Fruit fly (Drosophila melanogaster) whole organism, pupa: ENCODE results near the gene CG14269.

ENCODE experiments used
- CG10348 ChIP-seq: fragments of 200-800 bp; sonication (Bioruptor generic); IDR thresholded peaks from 2 replicates; pipeline ENCODE4 v1.3.6; 2022; ENCODE audit warnings: missing biosample characterization, missing genetic modification characterization
- CG12605 ChIP-seq: fragments of 200-800 bp; sonication (Bioruptor generic); IDR thresholded peaks from 2 replicates; pipeline ENCODE4 v1.3.6; 2022; ENCODE audit warnings: missing biosample characterization, missing genetic modification characterization
- CG13204 ChIP-seq: fragments of 200-800 bp; sonication (Bioruptor generic); optimal IDR thresholded peaks from 2 replicates; lab custom pipeline; 2018; ENCODE audit warnings: missing biosample characterization, mild to moderate bottlenecking, missing genetic modification characterization, moderate library complexity
- CG14655 ChIP-seq: fragments of 200-800 bp; sonication (Bioruptor generic); optimal IDR thresholded peaks from 3 replicates; lab custom pipeline; 2017; ENCODE audit warnings: mild to moderate bottlenecking, missing biosample characterization, missing genetic modification reagents, missing genetic modification characterization
- CG15710 ChIP-seq: fragments of 200-800 bp; sonication (Bioruptor generic); optimal IDR thresholded peaks from 2 replicates; lab custom pipeline; 2018; ENCODE audit warnings: missing biosample characterization, mild to moderate bottlenecking, missing genetic modification characterization, moderate library complexity
- CG17806 ChIP-seq: fragments of 200-800 bp; sonication (Bioruptor generic); optimal IDR thresholded peaks from 2 replicates; lab custom pipeline; 2018; ENCODE audit warnings: missing biosample characterization, mild to moderate bottlenecking, missing genetic modification characterization, moderate library complexity
- CG4496 ChIP-seq: fragments of 200-800 bp; sonication (Bioruptor generic); IDR thresholded peaks from 3 replicates; pipeline ENCODE4 v1.3.6; 2022; ENCODE audit warnings: missing biosample characterization, missing genetic modification characterization
- CG8159 ChIP-seq: fragments of 200-800 bp; sonication (Bioruptor generic); optimal IDR thresholded peaks from 3 replicates; lab custom pipeline; 2018; ENCODE audit warnings: missing biosample characterization, mild to moderate bottlenecking, missing genetic modification characterization, moderate library complexity
- D1 ChIP-seq: fragments of 200-800 bp; sonication (Bioruptor generic); optimal IDR thresholded peaks from 2 replicates; lab custom pipeline; 2018; ENCODE audit warnings: missing biosample characterization, mild to moderate bottlenecking, missing genetic modification characterization, moderate library complexity
- EcR ChIP-seq: fragments of 200-800 bp; sonication (Bioruptor generic); optimal IDR thresholded peaks from 3 replicates; lab custom pipeline; 2019; ENCODE audit warnings: missing biosample characterization, missing genetic modification characterization, mild to moderate bottlenecking, moderate library complexity, missing genetic modification reagents
- Ets98B ChIP-seq: fragments of 200-800 bp; sonication (Bioruptor generic); IDR thresholded peaks from 2 replicates; pipeline ENCODE4 v1.3.6; 2022; ENCODE audit warnings: missing biosample characterization, missing genetic modification characterization
- Pif1B ChIP-seq: fragments of 200-800 bp; sonication (Bioruptor generic); optimal IDR thresholded peaks from 3 replicates; lab custom pipeline; 2016; ENCODE audit warnings: missing biosample characterization, missing genetic modification characterization
- rn ChIP-seq: fragments of 200-800 bp; sonication (Bioruptor generic); IDR thresholded peaks from 2 replicates; pipeline ENCODE4 v1.3.6; 2022; ENCODE audit warnings: missing biosample characterization, missing genetic modification characterization

DNA sequence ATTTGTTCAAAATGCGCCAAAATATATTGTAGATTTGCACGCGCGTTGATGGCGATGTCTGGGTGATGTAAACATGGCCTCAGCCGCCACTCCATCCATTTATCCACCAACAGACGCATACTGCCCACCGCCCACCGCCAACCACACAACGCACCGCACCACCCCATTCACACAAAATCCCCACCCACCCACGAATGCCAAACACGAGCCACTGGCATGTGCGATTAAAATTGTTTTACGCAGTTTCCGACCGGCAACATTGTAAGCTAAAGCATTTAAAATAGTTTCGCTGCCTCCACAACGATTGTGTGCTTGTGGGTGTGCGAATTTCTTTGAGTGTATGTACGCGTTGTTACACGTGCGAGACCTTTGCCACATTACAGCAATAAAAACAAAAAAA is 4.9 kb upstream of the CG14269 start:
- no peak for TF ChIP-seq CG15710 (tag; lab: Kevin White, UChicago)
- no peak for TF ChIP-seq EcR (GFP tag; lab: Kevin White, UChicago)
- no peak for TF ChIP-seq CG8159 (tag; lab: Kevin White, UChicago)
- TF ChIP-seq CG13204 (GFP tag; lab: Kevin White, UChicago) = no peak
- no peak for TF ChIP-seq CG10348 (GFP tag; lab: Robert Waterston, UW)
- no peak for TF ChIP-seq D1
- no peak for TF ChIP-seq Pif1B (GFP tag; lab: Kevin White, UChicago)
- TF ChIP-seq CG12605 (GFP tag; lab: Robert Waterston, UW) = no peak
- 0 out of 3 replicates have a peak, but pooled peaks have one; percentile 30 for TF ChIP-seq CG4496 (GFP tag; lab: Robert Waterston, UW)
- TF ChIP-seq CG17806 (tag; lab: Kevin White, UChicago) = no peak
- no peak; the same call in 1 of the 2 replicates for TF ChIP-seq Ets98B
- no peak for TF ChIP-seq CG14655 (GFP tag; lab: Kevin White, UChicago)
- TF ChIP-seq rn (GFP tag; lab: Robert Waterston, UW) = no peak
